Fruit fly (Drosophila melanogaster) whole organism, embryonic: ENCODE results near the gene AP-1sigma.

Experiments
- Ada2b ChIP-seq: fragments of 200-800 bp; sonication (Bioruptor generic); IDR thresholded peaks from 2 replicates; pipeline ENCODE4 v1.3.6; 2022; ENCODE audit warnings: missing biosample characterization, missing genetic modification characterization
- Atf-2 ChIP-seq: fragments of 200-800 bp; sonication (Bioruptor generic); optimal IDR thresholded peaks from 2 replicates; lab custom pipeline; 2016; ENCODE audit warnings: missing biosample characterization, missing genetic modification characterization
- CG1024 ChIP-seq: fragments of 200-800 bp; sonication (Bioruptor generic); IDR thresholded peaks from 2 replicates; pipeline ENCODE4 v1.3.6; 2022; ENCODE audit warnings: missing biosample characterization, missing genetic modification characterization
- CG10321 ChIP-seq: fragments of 200-800 bp; sonication (Bioruptor generic); IDR thresholded peaks from 2 replicates; pipeline ENCODE4 v1.3.6; 2022; ENCODE audit warnings: missing biosample characterization, missing genetic modification characterization
- CG10543 ChIP-seq: fragments of 200-800 bp; sonication (Bioruptor generic); optimal IDR thresholded peaks from 3 replicates; lab custom pipeline; 2017; ENCODE audit warnings: missing biosample characterization, mild to moderate bottlenecking, missing genetic modification characterization, moderate library complexity
- CG11093 ChIP-seq: fragments of 200-800 bp; sonication (Bioruptor generic); IDR thresholded peaks from 3 replicates; pipeline ENCODE4 v1.3.6; 2022; ENCODE audit warnings: missing biosample characterization, missing genetic modification characterization
- CG11696 ChIP-seq: fragments of 200-800 bp; sonication (Bioruptor generic); IDR thresholded peaks from 2 replicates; pipeline ENCODE4 v1.3.6; 2022; ENCODE audit warnings: missing biosample characterization, missing genetic modification characterization
- CG12155 ChIP-seq: fragments of 200-800 bp; sonication (Bioruptor generic); optimal IDR thresholded peaks from 3 replicates; lab custom pipeline; 2016; ENCODE audit warnings: missing biosample characterization, missing genetic modification characterization
- CG1233 ChIP-seq: fragments of 200-800 bp; sonication (Bioruptor generic); optimal IDR thresholded peaks from 4 replicates; lab custom pipeline; 2018; ENCODE audit warnings: missing biosample characterization, mild to moderate bottlenecking, missing genetic modification characterization
- CG12942 ChIP-seq: fragments of 200-800 bp; sonication (Bioruptor generic); optimal IDR thresholded peaks from 3 replicates; lab custom pipeline; 2016; ENCODE audit warnings: missing biosample characterization, missing genetic modification characterization
- CG14014 ChIP-seq: fragments of 200-800 bp; sonication (Bioruptor generic); IDR thresholded peaks from 2 replicates; pipeline ENCODE4 v1.3.6; 2022; ENCODE audit warnings: missing biosample characterization, missing genetic modification characterization
- CG15696 ChIP-seq: fragments of 200-800 bp; sonication (Bioruptor generic); optimal IDR thresholded peaks from 2 replicates; lab custom pipeline; 2019; ENCODE audit warnings: missing biosample characterization, mild to moderate bottlenecking, missing genetic modification characterization, moderate library complexity
- CG16779 ChIP-seq: fragments of 200-800 bp; sonication (Bioruptor generic); IDR thresholded peaks from 2 replicates; pipeline ENCODE4 v1.3.6; 2022; ENCODE audit warnings: missing biosample characterization, missing genetic modification characterization
- CG17385 ChIP-seq: fragments of 200-800 bp; sonication (Bioruptor generic); optimal IDR thresholded peaks from 3 replicates; lab custom pipeline; 2018; ENCODE audit warnings: missing biosample characterization, mild to moderate bottlenecking, missing genetic modification characterization
- CG18476 ChIP-seq: fragments of 200-800 bp; sonication (Bioruptor generic); optimal IDR thresholded peaks from 2 replicates; lab custom pipeline; 2016; ENCODE audit warnings: missing biosample characterization, mild to moderate bottlenecking, missing genetic modification characterization
- CG3163 ChIP-seq: fragments of 200-800 bp; sonication (Bioruptor generic); optimal IDR thresholded peaks from 3 replicates; lab custom pipeline; 2016; ENCODE audit warnings: missing biosample characterization, missing genetic modification characterization
- CG3995 ChIP-seq: fragments of 200-800 bp; sonication (Bioruptor generic); optimal IDR thresholded peaks from 3 replicates; lab custom pipeline; 2016; ENCODE audit warnings: missing biosample characterization, missing genetic modification characterization
- CG4282 ChIP-seq: fragments of 200-800 bp; sonication (Bioruptor generic); optimal IDR thresholded peaks from 2 replicates; lab custom pipeline; 2016; ENCODE audit warnings: missing biosample characterization, missing genetic modification characterization
- CG5245 ChIP-seq: fragments of 200-800 bp; sonication (Bioruptor generic); optimal IDR thresholded peaks from 3 replicates; lab custom pipeline; 2016; ENCODE audit warnings: missing biosample characterization, missing genetic modification characterization
- CG6654 ChIP-seq: fragments of 200-800 bp; sonication (Bioruptor generic); optimal IDR thresholded peaks from 2 replicates; lab custom pipeline; 2017; ENCODE audit warnings: missing biosample characterization, mild to moderate bottlenecking, missing genetic modification characterization
- CG7271 ChIP-seq: fragments of 200-800 bp; sonication (Bioruptor generic); optimal IDR thresholded peaks from 2 replicates; lab custom pipeline; 2018; ENCODE audit warnings: missing biosample characterization, mild to moderate bottlenecking, missing genetic modification characterization, moderate library complexity
- CG8089 ChIP-seq: fragments of 200-800 bp; sonication (Bioruptor generic); optimal IDR thresholded peaks from 3 replicates; lab custom pipeline; 2016; ENCODE audit warnings: missing biosample characterization, missing genetic modification characterization
- CG8290 ChIP-seq, 3 experiments: fragments of 200-800 bp; sonication (Bioruptor generic); optimal IDR thresholded peaks; 2 replicates each; lab custom pipeline; 2016 to 2019; ENCODE audit warnings: missing biosample characterization in 3 of 3, missing genetic modification characterization in 3 of 3, mild to moderate bottlenecking in 2 of 3, moderate library complexity in 1 of 3
- CG8944 ChIP-seq: fragments of 200-800 bp; sonication (Bioruptor generic); optimal IDR thresholded peaks from 3 replicates; lab custom pipeline; 2016; ENCODE audit warnings: missing biosample characterization, missing genetic modification characterization
- CG9215 ChIP-seq: fragments of 200-800 bp; sonication (Bioruptor generic); IDR thresholded peaks from 2 replicates; pipeline ENCODE4 v1.3.6; 2022; ENCODE audit warnings: missing biosample characterization, missing genetic modification characterization
- CG9797 ChIP-seq: fragments of 200-800 bp; sonication (Bioruptor generic); optimal IDR thresholded peaks from 3 replicates; lab custom pipeline; 2018; ENCODE audit warnings: missing biosample characterization, mild to moderate bottlenecking, missing genetic modification characterization
- CG9817 ChIP-seq: fragments of 200-800 bp; sonication (Bioruptor generic); optimal IDR thresholded peaks from 2 replicates; lab custom pipeline; 2018; ENCODE audit warnings: missing biosample characterization, mild to moderate bottlenecking, missing genetic modification characterization, moderate library complexity
- Elba2 ChIP-seq: fragments of 200-800 bp; sonication (Bioruptor generic); optimal IDR thresholded peaks from 3 replicates; lab custom pipeline; 2016; ENCODE audit warnings: missing biosample characterization, missing genetic modification characterization
- HHEX ChIP-seq: fragments of 200-800 bp; sonication (Bioruptor generic); optimal IDR thresholded peaks from 3 replicates; lab custom pipeline; 2017; ENCODE audit warnings: missing biosample characterization, mild to moderate bottlenecking, missing genetic modification characterization, missing genetic modification reagents
- HLH4C ChIP-seq: fragments of 200-800 bp; sonication (Bioruptor generic); IDR thresholded peaks from 3 replicates; pipeline ENCODE4 v1.3.6; 2022; ENCODE audit warnings: missing biosample characterization, missing genetic modification characterization; ENCODE audit not compliant: partially characterized antibody
- Hr39 ChIP-seq: fragments of >200 bp; optimal IDR thresholded peaks from 2 replicates; lab custom pipeline; 2017
- Lhr ChIP-seq: fragments of 200-800 bp; sonication (Bioruptor generic); optimal IDR thresholded peaks from 3 replicates; lab custom pipeline; 2017; ENCODE audit warnings: mild to moderate bottlenecking, missing biosample characterization, missing genetic modification reagents, missing genetic modification characterization
- NK7.1 ChIP-seq: fragments of 200-800 bp; sonication (Bioruptor generic); optimal IDR thresholded peaks from 3 replicates; lab custom pipeline; 2016; ENCODE audit warnings: missing biosample characterization, missing genetic modification characterization
- Oli ChIP-seq: fragments of 200-800 bp; sonication (Bioruptor generic); optimal IDR thresholded peaks from 2 replicates; lab custom pipeline; 2018; ENCODE audit warnings: missing biosample characterization, mild to moderate bottlenecking, missing genetic modification characterization, moderate library complexity
- Optix ChIP-seq: fragments of 200-800 bp; sonication (Bioruptor generic); IDR thresholded peaks from 3 replicates; pipeline ENCODE4 v1.3.6; 2022; ENCODE audit warnings: missing biosample characterization, missing genetic modification characterization
- Rfx ChIP-seq: fragments of 200-800 bp; sonication (Bioruptor generic); IDR thresholded peaks from 2 replicates; pipeline ENCODE4 v1.3.6; 2022; ENCODE audit warnings: missing biosample characterization, missing genetic modification characterization
- Side ChIP-seq: fragments of 200-800 bp; sonication (Bioruptor generic); optimal IDR thresholded peaks from 2 replicates; lab custom pipeline; 2016; ENCODE audit warnings: missing biosample characterization, missing genetic modification characterization
- Sry-β ChIP-seq: fragments of 200-800 bp; sonication (Bioruptor generic); optimal IDR thresholded peaks from 2 replicates; lab custom pipeline; 2018; ENCODE audit warnings: missing biosample characterization, mild to moderate bottlenecking, missing genetic modification characterization, moderate library complexity
- bab2 ChIP-seq: fragments of 200-800 bp; sonication (Bioruptor generic); optimal IDR thresholded peaks from 2 replicates; lab custom pipeline; 2016; ENCODE audit warnings: missing biosample characterization, missing genetic modification characterization
- bbx ChIP-seq: fragments of 200-800 bp; sonication (Bioruptor generic); IDR thresholded peaks from 2 replicates; pipeline ENCODE4 v1.3.6; 2022; ENCODE audit warnings: missing biosample characterization, missing genetic modification characterization; ENCODE audit not compliant: partially characterized antibody
- corto ChIP-seq: fragments of 200-800 bp; sonication (Bioruptor generic); optimal IDR thresholded peaks from 2 replicates; lab custom pipeline; 2016; ENCODE audit warnings: missing biosample characterization, mild to moderate bottlenecking, missing genetic modification characterization, moderate library complexity
- crc ChIP-seq: fragments of 200-800 bp; sonication (Bioruptor generic); optimal IDR thresholded peaks from 2 replicates; lab custom pipeline; 2016; ENCODE audit warnings: missing biosample characterization, missing genetic modification characterization
- disco-r ChIP-seq: fragments of 200-800 bp; sonication (Bioruptor generic); optimal IDR thresholded peaks from 2 replicates; lab custom pipeline; 2016; ENCODE audit warnings: missing biosample characterization, missing genetic modification characterization
- ftz-f1 ChIP-seq: fragments of 200-800 bp; sonication (Bioruptor generic); optimal IDR thresholded peaks from 2 replicates; lab custom pipeline; 2016; ENCODE audit warnings: missing biosample characterization, missing genetic modification characterization
- hkb ChIP-seq, 2 experiments: fragments of 200-800 bp in 1 of 2; fragments of >200 bp in 1 of 2; sonication (Bioruptor generic) in 1 of 2; IDR thresholded peaks in 1 of 2; optimal IDR thresholded peaks in 1 of 2; 2 replicates each; pipeline versions ENCODE4 v1.3.6 to Lab custom; 2017 to 2022; ENCODE audit warnings: missing biosample characterization in 1 of 2, missing genetic modification characterization in 1 of 2
- pan ChIP-seq, 4 experiments: fragments of >200 bp in 3 of 4; fragments of 200-800 bp in 1 of 4; sonication (Bioruptor generic) in 1 of 4; optimal IDR thresholded peaks in 3 of 4; IDR thresholded peaks in 1 of 4; 2 replicates each; pipeline versions ENCODE4 v1.3.6 to Lab custom; 2017 to 2022; ENCODE audit warnings: missing biosample characterization in 2 of 4, missing genetic modification characterization in 2 of 4, mixed read lengths in 1 of 4
- ssp ChIP-seq: fragments of 200-800 bp; sonication (Bioruptor generic); IDR thresholded peaks from 2 replicates; pipeline ENCODE4 v1.3.6; 2022; ENCODE audit warnings: missing biosample characterization, missing genetic modification characterization
- stwl ChIP-seq: fragments of 200-800 bp; sonication (Bioruptor generic); optimal IDR thresholded peaks from 3 replicates; lab custom pipeline; 2018; ENCODE audit warnings: missing biosample characterization, mild to moderate bottlenecking, missing genetic modification characterization, moderate library complexity

The AP-1sigma gene

DNA sequence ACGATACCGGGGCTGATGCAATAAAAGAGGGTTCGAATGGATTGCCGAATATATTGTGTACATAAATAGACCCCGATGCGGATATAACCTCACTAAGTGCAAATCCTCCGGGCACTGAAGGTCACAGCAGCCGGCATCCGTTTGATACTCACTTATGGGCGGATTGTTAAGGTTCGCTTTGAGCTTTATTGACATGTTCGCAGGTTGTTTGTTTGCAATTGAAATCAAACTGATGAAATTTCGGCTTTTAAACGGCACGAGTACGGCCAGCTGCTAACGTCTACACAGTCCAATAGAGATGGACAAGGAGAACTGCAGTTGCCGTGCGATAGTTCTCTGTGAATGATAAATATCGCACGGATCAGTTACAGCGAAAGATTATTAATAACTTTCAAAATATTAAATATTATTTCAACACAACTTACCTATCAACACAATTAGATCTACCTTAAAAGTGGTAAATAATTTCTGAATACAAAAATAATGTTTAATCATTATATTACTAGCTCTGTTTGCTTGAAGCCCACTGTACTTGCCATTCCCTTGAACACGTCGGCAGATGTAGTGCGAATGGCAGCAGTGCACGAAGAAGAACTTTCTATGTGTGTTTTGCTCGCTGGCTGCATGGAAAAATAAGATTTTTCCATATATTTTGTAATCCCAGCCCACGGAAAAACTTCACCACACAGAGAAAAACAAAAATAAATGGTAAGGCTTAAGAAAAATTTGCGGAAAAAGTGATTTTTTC lies at the start of gene AP-1sigma, which contains the start of gene GluProRS (continued):
- TF ChIP-seq CG14014 (peak; percentile 95), Oli (tag; lab: Kevin White, UChicago) (peak; percentile 83), CG16779 (GFP tag; lab: Robert Waterston, UW) (peak; percentile 83), Optix (GFP tag; lab: Robert Waterston, UW) (peak; percentile 91), CG8089 (GFP tag; lab: Kevin White, UChicago) (peak; percentile 69), CG4282 (GFP tag; lab: Kevin White, UChicago) (peak; percentile 63), CG7271 (tag; lab: Kevin White, UChicago) (peak; percentile 63), ftz-f1 (peak; percentile 80), CG12942 (peak; percentile 92), CG10321 (GFP tag; lab: Robert Waterston, UW) (peak; percentile 59), CG9215 (GFP tag; lab: Robert Waterston, UW) (peak; percentile 95), Side (GFP tag; lab: Kevin White, UChicago) (peak; percentile 60), Hr39 (lab: Kevin White, UChicago) (no peak), Sry-β (GFP tag; lab: Kevin White, UChicago) (no peak), disco-r (GFP tag; lab: Kevin White, UChicago) (peak; percentile 42), Atf-2 (GFP tag; lab: Kevin White, UChicago) (peak; percentile 74), CG5245 (GFP tag; lab: Kevin White, UChicago) (peak; percentile 92), corto (GFP tag; lab: Kevin White, UChicago) (peak; percentile 79), Elba2 (peak; percentile 73), Rfx (GFP tag; lab: Robert Waterston, UW) (peak; percentile 97), CG12155 (GFP tag; lab: Kevin White, UChicago) (peak; percentile 92), bab2 (GFP tag; lab: Kevin White, UChicago) (peak; percentile 85), CG8944 (GFP tag; lab: Kevin White, UChicago) (peak; percentile 86), Ada2b (GFP tag; lab: Robert Waterston, UW) (peak; percentile 95), HLH4C (GFP tag; lab: Robert Waterston, UW) (peak; percentile 90), pan (optimal IDR thresholded peaks at IDR 0.05; lab: Kevin White, UChicago) (no peak), pan (GFP tag; optimal IDR thresholded peaks at IDR 0.05 in 1 of 2, IDR thresholded peaks at IDR 0.05 in 1 of 2) (peak in 1 of 2 experiments; percentile 97), bbx (GFP tag; lab: Robert Waterston, UW) (peak; percentile 85), CG18476 (GFP tag; lab: Kevin White, UChicago) (peak; percentile 91), stwl (tag; lab: Kevin White, UChicago) (peak; percentile 55), CG11696 (peak; percentile 90), CG9817 (tag; lab: Kevin White, UChicago) (peak; percentile 94), HHEX (GFP tag; lab: Kevin White, UChicago) (peak; percentile 74), CG15696 (tag; lab: Kevin White, UChicago) (peak; percentile 90), CG17385 (GFP tag; lab: Kevin White, UChicago) (peak; percentile 97), NK7.1 (GFP tag; lab: Kevin White, UChicago) (peak; percentile 58), CG3163 (GFP tag; lab: Kevin White, UChicago) (peak; percentile 48), ssp (peak; percentile 91), CG9797 (peak; percentile 27), CG6654 (GFP tag; lab: Kevin White, UChicago) (peak; percentile 42), hkb (optimal IDR thresholded peaks at IDR 0.05; lab: Kevin White, UChicago) (peak; percentile 16), hkb (GFP tag; IDR thresholded peaks at IDR 0.05; lab: Robert Waterston, UW) (peak; percentile 93), CG3995 (GFP tag; lab: Kevin White, UChicago) (peak; percentile 83), Lhr (peak; percentile 74), CG1024 (GFP tag; lab: Robert Waterston, UW) (peak; percentile 90), CG1233 (GFP tag; lab: Kevin White, UChicago) (peak; percentile 83), CG8290 (GFP tag; optimal IDR thresholded peaks at IDR 0.05; lab: Kevin White, UChicago) (peak; percentile 82), CG8290 (tag; optimal IDR thresholded peaks at IDR 0.05; lab: Kevin White, UChicago) (peak in 1 of 2 experiments; percentile 82), crc (GFP tag; lab: Kevin White, UChicago) (peak; percentile 50), CG10543 (peak; percentile 82), CG11093 (GFP tag; lab: Robert Waterston, UW) (peak; percentile 95)
